Worm (Caenorhabditis elegans): Measurements from ENCODE around the gene ZC21.8.
A peak's percentile ranks its signal among the peaks of the same experiment; 100 is the strongest.

The ZC21.8 gene

DNA sequence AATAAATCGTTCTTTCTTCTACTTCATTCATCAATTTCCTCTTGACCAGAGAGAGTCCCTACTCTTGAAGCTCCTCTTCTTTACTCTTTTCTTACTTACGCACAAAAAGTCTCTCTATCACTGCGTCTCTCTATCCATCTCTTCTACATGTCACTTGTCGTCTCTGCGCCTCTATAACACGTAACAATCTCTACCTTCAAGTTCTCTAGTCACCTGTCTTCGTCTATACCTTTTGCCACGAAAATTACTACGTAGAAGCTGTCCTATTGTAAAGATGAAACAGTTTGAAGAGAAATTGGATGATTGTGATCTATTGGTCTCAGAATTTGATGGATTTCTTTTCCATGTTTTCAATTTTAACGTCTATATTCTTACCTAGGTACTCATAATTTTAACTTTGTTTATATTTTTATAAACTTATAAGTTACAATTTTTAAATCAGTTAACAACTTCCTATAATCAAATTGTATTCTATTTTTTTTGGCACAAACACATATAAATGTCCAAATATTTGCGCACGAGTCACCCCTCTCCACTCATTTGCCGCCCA, 37.1 kb upstream of the ZC21.8 start, which contains the start of gene C02D5.2:
TSS of gene C02D5.2 (plus strand) at position 500 of the 550 bp plus-strand sequence.
- no peak for TF ChIP-seq ZK546.5 (tag; optimal IDR thresholded peaks at IDR 0.05)
- TF ChIP-seq peb-1 (tag; optimal IDR thresholded peaks at IDR 0.05): no peak
- peak; percentile 72 for TF ChIP-seq nhr-129 (tag; optimal IDR thresholded peaks at IDR 0.05)
- no peak for TF ChIP-seq mab-5 (tag; optimal IDR thresholded peaks at IDR 0.05)
- peak; percentile 78 for TF ChIP-seq crh-2 (tag; optimal IDR thresholded peaks at IDR 0.05)
- peak; percentile 64 for TF ChIP-seq C34F6.9 (tag; optimal IDR thresholded peaks at IDR 0.05)
- TF ChIP-seq skn-1 (tag; optimal IDR thresholded peaks at IDR 0.05): no peak
- TF ChIP-seq zag-1 (tag; optimal IDR thresholded peaks at IDR 0.05): no peak
- peak; percentile 23 for TF ChIP-seq unc-55 (GFP tag; optimal IDR thresholded peaks at IDR 0.05)
- TF ChIP-seq egl-27 (tag; optimal IDR thresholded peaks at IDR 0.05): peak; percentile 1
- TF ChIP-seq nhr-10 (tag; optimal IDR thresholded peaks at IDR 0.05): no peak
- no peak for TF ChIP-seq unc-39 (tag; optimal IDR thresholded peaks at IDR 0.05)
- TF ChIP-seq sma-3 (GFP tag; optimal IDR thresholded peaks at IDR 0.05): no peak
- TF ChIP-seq lsy-2 (tag; optimal IDR thresholded peaks at IDR 0.05): peak in 1 of 2 experiments; percentile 70
- no peak for TF ChIP-seq ztf-4 (tag; optimal IDR thresholded peaks at IDR 0.05)
- no peak for TF ChIP-seq ama-1 (optimal IDR thresholded peaks at IDR 0.05)
- peak; percentile 47 for TF ChIP-seq F13H6.1 (tag; optimal IDR thresholded peaks at IDR 0.05)
- TF ChIP-seq sma-9 (GFP tag; optimal IDR thresholded peaks at IDR 0.05): peak; percentile 52
- no peak for TF ChIP-seq sma-9 (tag; optimal IDR thresholded peaks at IDR 0.05)
- no peak for TF ChIP-seq nhr-6 (tag; optimal IDR thresholded peaks at IDR 0.05)
- no peak for TF ChIP-seq alr-1 (tag; optimal IDR thresholded peaks at IDR 0.05)
- no peak for TF ChIP-seq lin-13 (GFP tag; optimal IDR thresholded peaks at IDR 0.05)
- peak; percentile 11 for TF ChIP-seq blmp-1 (tag; optimal IDR thresholded peaks at IDR 0.05; ENCODE audit: insufficient read depth)
- no peak for TF ChIP-seq ztf-11 (tag; optimal IDR thresholded peaks at IDR 0.05)
- TF ChIP-seq nhr-21 (tag; optimal IDR thresholded peaks at IDR 0.05): no peak
- peak; percentile 45 for TF ChIP-seq fos-1 (tag; optimal IDR thresholded peaks at IDR 0.05)
- no peak for TF ChIP-seq nhr-11 (tag; optimal IDR thresholded peaks at IDR 0.05)

DNA sequence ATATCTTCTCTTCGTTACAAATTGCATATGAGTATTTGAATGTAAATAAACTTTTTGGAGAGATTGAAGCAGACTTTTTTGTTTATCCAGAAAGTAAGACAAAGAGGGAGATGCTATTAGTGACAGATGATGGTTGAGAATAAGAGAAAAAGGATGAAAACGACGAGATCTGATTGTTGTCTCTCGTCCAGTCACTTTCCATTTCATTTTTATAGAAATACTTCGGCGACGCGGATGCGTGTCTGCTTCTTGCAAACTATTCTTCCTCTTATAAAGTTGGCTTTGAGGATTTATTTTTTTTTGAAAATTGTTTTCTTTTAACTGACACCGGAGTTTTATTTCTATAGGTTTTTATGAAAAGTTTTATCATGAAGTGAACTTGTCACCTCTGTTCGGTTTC, 35.9 kb upstream of the ZC21.8 start:
- TF ChIP-seq blmp-1 (tag; optimal IDR thresholded peaks at IDR 0.05; ENCODE audit: insufficient read depth): peak; percentile 74
- TF ChIP-seq ztf-4 (tag; optimal IDR thresholded peaks at IDR 0.05): no peak
- no peak for TF ChIP-seq zag-1 (tag; optimal IDR thresholded peaks at IDR 0.05)
- no peak for TF ChIP-seq mdl-1 (tag; optimal IDR thresholded peaks at IDR 0.05)

ce11 chrIII:8554472-8554871, 34.7 kb upstream of the ZC21.8 start, which contains the start of gene gsto-2:
Gene gsto-2 (plus strand): TSS chrIII:8554772.
- no peak for TF ChIP-seq nhr-23 (tag; optimal IDR thresholded peaks at IDR 0.05)
- no peak for TF ChIP-seq unc-55 (GFP tag; optimal IDR thresholded peaks at IDR 0.05)
- TF ChIP-seq nhr-6 (tag; optimal IDR thresholded peaks at IDR 0.05): no peak
- no peak for TF ChIP-seq skn-1 (tag; optimal IDR thresholded peaks at IDR 0.05)
- TF ChIP-seq ceh-16 (tag; optimal IDR thresholded peaks at IDR 0.05): no peak
- no peak for TF ChIP-seq sma-3 (GFP tag; optimal IDR thresholded peaks at IDR 0.05)

DNA sequence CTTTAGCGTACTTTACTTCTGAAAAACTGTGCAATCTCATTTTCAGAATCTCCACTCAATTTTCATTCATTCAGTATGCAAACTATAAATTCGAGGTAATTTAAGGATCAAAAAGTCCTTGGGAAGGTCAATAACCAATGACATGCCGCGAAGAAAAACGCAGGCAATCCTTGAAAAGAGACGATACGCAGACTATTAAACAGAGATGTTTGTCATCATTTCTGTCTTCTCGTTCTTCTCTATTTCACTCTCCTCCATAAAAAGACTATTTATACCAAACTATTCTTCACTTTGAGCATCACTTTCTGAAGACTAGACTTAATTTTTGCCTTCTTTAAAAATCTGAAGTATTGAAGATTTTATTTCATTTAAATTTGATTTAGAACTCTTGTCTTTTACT, 32.3 kb upstream of the ZC21.8 start, which contains the start of gene C02D5.4:
TSS of gene C02D5.4 (plus strand) at position 41 of the 400 bp plus-strand sequence.
- peak; percentile 22 for TF ChIP-seq nhr-129 (tag; optimal IDR thresholded peaks at IDR 0.05)
- no peak for TF ChIP-seq blmp-1 (tag; optimal IDR thresholded peaks at IDR 0.05; ENCODE audit: insufficient read depth)
- TF ChIP-seq C34F6.9 (tag; optimal IDR thresholded peaks at IDR 0.05): peak; percentile 30
- peak; percentile 53 for TF ChIP-seq sma-9 (GFP tag; optimal IDR thresholded peaks at IDR 0.05)
- TF ChIP-seq sma-9 (tag; optimal IDR thresholded peaks at IDR 0.05): no peak
- TF ChIP-seq unc-55 (GFP tag; optimal IDR thresholded peaks at IDR 0.05): peak; percentile 21
- TF ChIP-seq fos-1 (tag; optimal IDR thresholded peaks at IDR 0.05): peak; percentile 40
- no peak for TF ChIP-seq gmeb-1 (tag; optimal IDR thresholded peaks at IDR 0.05)
- TF ChIP-seq R02D3.7 (tag; optimal IDR thresholded peaks at IDR 0.05): no peak
- TF ChIP-seq skn-1 (tag; optimal IDR thresholded peaks at IDR 0.05): peak; percentile 99

- TF ChIP-seq sma-3 (GFP tag; optimal IDR thresholded peaks at IDR 0.05) (no peak), aly-2 (tag; optimal IDR thresholded peaks at IDR 0.05) (no peak), blmp-1 (tag; optimal IDR thresholded peaks at IDR 0.05; ENCODE audit: insufficient read depth) (no peak), mab-5 (tag; optimal IDR thresholded peaks at IDR 0.05) (no peak), skn-1 (tag; optimal IDR thresholded peaks at IDR 0.05) (no peak), ZK546.5 (tag; optimal IDR thresholded peaks at IDR 0.05) (no peak), ceh-16 (tag; optimal IDR thresholded peaks at IDR 0.05) (no peak), nhr-12 (tag; optimal IDR thresholded peaks at IDR 0.05) (no peak), ztf-4 (tag; optimal IDR thresholded peaks at IDR 0.05) (no peak), nhr-11 (tag; optimal IDR thresholded peaks at IDR 0.05) (no peak), nhr-77 (tag; optimal IDR thresholded peaks at IDR 0.05) (no peak)
These were observed 31.9 kb upstream of the ZC21.8 start for ce11 chrIII:8551705-8552104.

Measured in whole organism, L2 larva.